Worm (Caenorhabditis elegans) whole organism, L2 larva: ENCODE measurements around the gene gst-41.

Experiments
- C34F6.9 ChIP-seq: fragments of 150-350 bp; optimal IDR thresholded peaks from 2 replicates; lab custom pipeline; 2014; ENCODE audit warnings: missing biosample characterization, missing genetic modification characterization
- F13H6.1 ChIP-seq: sonication (generic microtip); optimal IDR thresholded peaks from 2 replicates; lab custom pipeline; 2016; ENCODE audit warnings: missing genetic modification characterization, missing compliant biosample characterization
- R02D3.7 ChIP-seq: fragments of 150-350 bp; optimal IDR thresholded peaks from 2 replicates; lab custom pipeline; 2014; ENCODE audit warnings: missing biosample characterization, missing genetic modification characterization
- Y55F3AM.14 ChIP-seq: fragments of 200-800 bp; sonication (Bioruptor generic); optimal IDR thresholded peaks from 2 replicates; lab custom pipeline; 2018; ENCODE audit warnings: mild to moderate bottlenecking, missing genetic modification characterization, missing compliant biosample characterization
- ZK546.5 ChIP-seq: sonication (generic microtip); optimal IDR thresholded peaks from 2 replicates; lab custom pipeline; 2017; ENCODE audit warnings: missing biosample characterization, missing genetic modification characterization
- alr-1 ChIP-seq: fragments of 150-350 bp; optimal IDR thresholded peaks from 2 replicates; lab custom pipeline; 2014; ENCODE audit warnings: missing biosample characterization, missing genetic modification characterization
- aly-2 ChIP-seq: fragments of 150-350 bp; optimal IDR thresholded peaks from 2 replicates; lab custom pipeline; 2014; ENCODE audit warnings: missing biosample characterization, missing genetic modification characterization
- ama-1 ChIP-seq: fragments of 150-350 bp; optimal IDR thresholded peaks from 2 replicates; lab custom pipeline; 2018; ENCODE audit warnings: inconsistent platforms
- blmp-1 ChIP-seq: sonication (generic microtip); optimal IDR thresholded peaks from 2 replicates; lab custom pipeline; 2017; ENCODE audit warnings: missing genetic modification characterization, mild to moderate bottlenecking, missing compliant biosample characterization, antibody characterized with exemption, moderate library complexity; ENCODE audit not compliant: insufficient read depth
- ceh-16 ChIP-seq: fragments of 150-350 bp; optimal IDR thresholded peaks from 2 replicates; lab custom pipeline; 2014; ENCODE audit warnings: missing biosample characterization, missing genetic modification characterization
- ceh-82 ChIP-seq: fragments of 150-350 bp; optimal IDR thresholded peaks from 2 replicates; lab custom pipeline; 2014; ENCODE audit warnings: missing biosample characterization, missing genetic modification characterization
- crh-2 ChIP-seq: sonication (generic microtip); optimal IDR thresholded peaks from 2 replicates; lab custom pipeline; 2017; ENCODE audit warnings: missing biosample characterization, missing genetic modification characterization
- dmd-4 ChIP-seq: sonication (generic microtip); optimal IDR thresholded peaks from 2 replicates; lab custom pipeline; 2017; ENCODE audit warnings: missing biosample characterization, missing genetic modification characterization
- egl-27 ChIP-seq: sonication (generic microtip); optimal IDR thresholded peaks from 3 replicates; lab custom pipeline; 2017; ENCODE audit warnings: missing biosample characterization, missing genetic modification reagents, missing genetic modification characterization
- elt-1 ChIP-seq: fragments of 150-350 bp; optimal IDR thresholded peaks from 2 replicates; lab custom pipeline; 2014; ENCODE audit warnings: missing biosample characterization, missing genetic modification characterization
- elt-3 ChIP-seq: sonication (generic microtip); optimal IDR thresholded peaks from 2 replicates; lab custom pipeline; 2017; ENCODE audit warnings: missing biosample characterization, missing genetic modification characterization
- fos-1 ChIP-seq: fragments of 150-350 bp; optimal IDR thresholded peaks from 2 replicates; lab custom pipeline; 2014; ENCODE audit warnings: missing biosample characterization, missing genetic modification characterization
- gmeb-1 ChIP-seq: fragments of 150-350 bp; optimal IDR thresholded peaks from 2 replicates; lab custom pipeline; 2014; ENCODE audit warnings: missing biosample characterization, missing genetic modification characterization
- lin-11 ChIP-seq: fragments of 150-350 bp; sonication (generic microtip); optimal IDR thresholded peaks from 2 replicates; lab custom pipeline; 2014; ENCODE audit warnings: missing biosample characterization, missing genetic modification characterization, inconsistent platforms, mixed read lengths
- lin-13 ChIP-seq: fragments of 150-350 bp; optimal IDR thresholded peaks from 2 replicates; lab custom pipeline; 2014; ENCODE audit warnings: missing biosample characterization, missing genetic modification reagents, missing genetic modification characterization
- lin-39 ChIP-seq: fragments of 150-350 bp; optimal IDR thresholded peaks from 2 replicates; lab custom pipeline; 2014; ENCODE audit warnings: missing biosample characterization, missing genetic modification reagents, missing genetic modification characterization
- lsy-2 ChIP-seq, 2 experiments: fragments of 150-350 bp in 1 of 2; sonication (generic microtip) in 1 of 2; optimal IDR thresholded peaks; 2 replicates each; lab custom pipeline; 2014 to 2017; ENCODE audit warnings: missing biosample characterization in 2 of 2, missing genetic modification characterization in 2 of 2
- mab-5 ChIP-seq: fragments of 150-350 bp; optimal IDR thresholded peaks from 2 replicates; lab custom pipeline; 2014; ENCODE audit warnings: missing biosample characterization, missing genetic modification characterization
- mbf-1 ChIP-seq: sonication (generic microtip); optimal IDR thresholded peaks from 2 replicates; lab custom pipeline; 2017; ENCODE audit warnings: missing biosample characterization, missing genetic modification characterization
- mdl-1 ChIP-seq, 2 experiments: fragments of 150-350 bp in 1 of 2; sonication (generic microtip) in 1 of 2; optimal IDR thresholded peaks; 2 replicates each; lab custom pipeline; 2017; ENCODE audit warnings: missing biosample characterization in 2 of 2, missing genetic modification characterization in 2 of 2
- nhr-10 ChIP-seq: sonication (generic microtip); optimal IDR thresholded peaks from 2 replicates; lab custom pipeline; 2017; ENCODE audit warnings: missing biosample characterization, missing genetic modification characterization
- nhr-11 ChIP-seq: fragments of 150-350 bp; optimal IDR thresholded peaks from 2 replicates; lab custom pipeline; 2014; ENCODE audit warnings: missing biosample characterization, missing genetic modification characterization
- nhr-12 ChIP-seq: fragments of 150-350 bp; optimal IDR thresholded peaks from 2 replicates; lab custom pipeline; 2014; ENCODE audit warnings: missing biosample characterization, missing genetic modification characterization
- nhr-129 ChIP-seq: fragments of 150-350 bp; optimal IDR thresholded peaks from 2 replicates; lab custom pipeline; 2014; ENCODE audit warnings: missing biosample characterization, missing genetic modification characterization
- nhr-21 ChIP-seq: fragments of 150-350 bp; optimal IDR thresholded peaks from 2 replicates; lab custom pipeline; 2014; ENCODE audit warnings: missing biosample characterization, missing genetic modification characterization
- nhr-23 ChIP-seq: fragments of 150-350 bp; optimal IDR thresholded peaks from 2 replicates; lab custom pipeline; 2014; ENCODE audit warnings: missing biosample characterization, missing genetic modification reagents, missing genetic modification characterization
- nhr-237 ChIP-seq: fragments of 150-350 bp; optimal IDR thresholded peaks from 2 replicates; lab custom pipeline; 2014; ENCODE audit warnings: missing biosample characterization, missing genetic modification characterization
- nhr-25 ChIP-seq: fragments of 150-350 bp; sonication (generic microtip); optimal IDR thresholded peaks from 3 replicates; lab custom pipeline; 2014; ENCODE audit warnings: missing biosample characterization, missing genetic modification characterization
- nhr-6 ChIP-seq: fragments of 150-350 bp; optimal IDR thresholded peaks from 2 replicates; lab custom pipeline; 2014; ENCODE audit warnings: missing biosample characterization, missing genetic modification characterization
- nhr-77 ChIP-seq: fragments of 150-350 bp; optimal IDR thresholded peaks from 2 replicates; lab custom pipeline; 2014; ENCODE audit warnings: missing biosample characterization, missing genetic modification characterization
- peb-1 ChIP-seq: fragments of 150-350 bp; optimal IDR thresholded peaks from 2 replicates; lab custom pipeline; 2014; ENCODE audit warnings: missing biosample characterization, missing genetic modification characterization
- sem-4 ChIP-seq: fragments of 150-350 bp; optimal IDR thresholded peaks from 2 replicates; lab custom pipeline; 2014; ENCODE audit warnings: missing biosample characterization, missing genetic modification reagents, missing genetic modification characterization
- skn-1 ChIP-seq: sonication (generic microtip); optimal IDR thresholded peaks from 2 replicates; lab custom pipeline; 2017; ENCODE audit warnings: missing biosample characterization, missing genetic modification characterization
- sma-3 ChIP-seq: sonication (generic microtip); optimal IDR thresholded peaks from 2 replicates; lab custom pipeline; 2016; ENCODE audit warnings: missing genetic modification reagents, missing genetic modification characterization, missing compliant biosample characterization
- sma-9 ChIP-seq, 2 experiments: fragments of 150-350 bp in 1 of 2; sonication (generic microtip) in 1 of 2; optimal IDR thresholded peaks; 2 replicates each; lab custom pipeline; 2014 to 2016; ENCODE audit warnings: missing genetic modification characterization in 2 of 2, mild to moderate bottlenecking in 1 of 2, missing biosample characterization in 1 of 2, missing compliant biosample characterization in 1 of 2, missing genetic modification reagents in 1 of 2, moderate library complexity in 1 of 2
- snpc-4 ChIP-seq: fragments of 150-350 bp; optimal IDR thresholded peaks from 2 replicates; lab custom pipeline; 2014; ENCODE audit warnings: missing biosample characterization, missing genetic modification characterization
- unc-39 ChIP-seq: fragments of 150-350 bp; optimal IDR thresholded peaks from 2 replicates; lab custom pipeline; 2014; ENCODE audit warnings: missing biosample characterization, missing genetic modification characterization
- unc-55 ChIP-seq: fragments of 150-350 bp; sonication (generic microtip); optimal IDR thresholded peaks from 3 replicates; lab custom pipeline; 2014; ENCODE audit warnings: missing biosample characterization, missing genetic modification reagents, missing genetic modification characterization
- unc-62 ChIP-seq: fragments of 150-350 bp; optimal IDR thresholded peaks from 2 replicates; lab custom pipeline; 2014; ENCODE audit warnings: missing biosample characterization, missing genetic modification reagents, missing genetic modification characterization
- zag-1 ChIP-seq: fragments of 150-350 bp; optimal IDR thresholded peaks from 2 replicates; lab custom pipeline; 2014; ENCODE audit warnings: missing biosample characterization, missing genetic modification characterization
- ztf-1 ChIP-seq: fragments of 200-800 bp; sonication (Bioruptor generic); conservative IDR thresholded peaks from 2 replicates; pipeline ENCODE4 v1.3.6; 2022; ENCODE audit warnings: missing genetic modification characterization, missing compliant biosample characterization
- ztf-11 ChIP-seq: sonication (generic microtip); optimal IDR thresholded peaks from 2 replicates; lab custom pipeline; 2017; ENCODE audit warnings: missing biosample characterization, missing genetic modification characterization
- ztf-4 ChIP-seq: fragments of 150-350 bp; optimal IDR thresholded peaks from 2 replicates; lab custom pipeline; 2014; ENCODE audit warnings: missing biosample characterization, missing genetic modification characterization

gst-41 gene

ce11 chrV:7437538-7437937, 38.4 kb upstream of the gst-41 start, which contains the start of gene F25E5.9:
TSS of gene F25E5.9 (minus strand) at chrV:7437919.
- peak in 1 of 2 experiments; percentile 34 for TF ChIP-seq lsy-2 (tag; optimal IDR thresholded peaks at IDR 0.05; lab: Kevin White, UChicago)
- TF ChIP-seq elt-3 (tag; lab: Kevin White, UChicago) = no peak
- TF ChIP-seq unc-55 = peak; percentile 70
- TF ChIP-seq nhr-12 = no peak
- TF ChIP-seq ZK546.5 (tag; lab: Kevin White, UChicago) = no peak
- TF ChIP-seq crh-2 (tag; lab: Kevin White, UChicago) = no peak
- no peak for TF ChIP-seq unc-62
- TF ChIP-seq nhr-21 (tag; lab: Kevin White, UChicago) = no peak
- TF ChIP-seq Y55F3AM.14 = peak; percentile 52
- TF ChIP-seq sem-4 (tag; lab: Kevin White, UChicago) = peak; percentile 62
- TF ChIP-seq C34F6.9 = peak; percentile 65
- TF ChIP-seq nhr-23 (tag; lab: Kevin White, UChicago) = no peak
- no peak for TF ChIP-seq lin-39
- TF ChIP-seq nhr-237 (tag; lab: Kevin White, UChicago) = no peak
- TF ChIP-seq ama-1 = peak; percentile 51
- peak; percentile 18 for TF ChIP-seq nhr-129
- peak; percentile 1 for TF ChIP-seq F13H6.1
- no peak for TF ChIP-seq nhr-6 (tag; lab: Kevin White, UChicago)
- no peak for TF ChIP-seq ceh-16 (tag; lab: Kevin White, UChicago)
- no peak for TF ChIP-seq nhr-11 (tag; lab: Kevin White, UChicago)
- peak in 1 of 2 experiments; percentile 43 for TF ChIP-seq mdl-1 (tag; optimal IDR thresholded peaks at IDR 0.05; lab: Kevin White, UChicago)
- TF ChIP-seq peb-1 = no peak
- TF ChIP-seq elt-1 = no peak
- TF ChIP-seq egl-27 (tag; lab: Kevin White, UChicago) = no peak
- no peak for TF ChIP-seq zag-1 (tag; lab: Kevin White, UChicago)
- no peak for TF ChIP-seq alr-1
- no peak for TF ChIP-seq lin-13

- TF ChIP-seq ZK546.5 (tag; lab: Kevin White, UChicago) (no peak), nhr-23 (tag; lab: Kevin White, UChicago) (no peak), dmd-4 (tag; lab: Kevin White, UChicago) (no peak), elt-3 (tag; lab: Kevin White, UChicago) (no peak), snpc-4 (tag; lab: Kevin White, UChicago) (no peak), mbf-1 (tag; lab: Kevin White, UChicago) (no peak), nhr-77 (tag; lab: Kevin White, UChicago) (no peak), C34F6.9 (peak; percentile 45), sma-9 (GFP tag; optimal IDR thresholded peaks at IDR 0.05; lab: Kevin White, UChicago) (peak; percentile 52), sma-9 (tag; optimal IDR thresholded peaks at IDR 0.05; lab: Kevin White, UChicago) (no peak), nhr-21 (tag; lab: Kevin White, UChicago) (peak; percentile 94), ama-1 (peak; percentile 98), nhr-12 (no peak), Y55F3AM.14 (no peak), lsy-2 (tag; optimal IDR thresholded peaks at IDR 0.05; lab: Kevin White, UChicago) (peak in 1 of 2 experiments; percentile 5), peb-1 (no peak), unc-55 (no peak), elt-1 (no peak), mab-5 (tag; lab: Kevin White, UChicago) (no peak), ztf-4 (tag; lab: Kevin White, UChicago) (peak; percentile 5), alr-1 (no peak), nhr-10 (tag; lab: Kevin White, UChicago) (no peak), R02D3.7 (tag; lab: Kevin White, UChicago) (no peak), egl-27 (tag; lab: Kevin White, UChicago) (no peak), lin-13 (no peak), lin-39 (no peak), ceh-82 (tag; lab: Kevin White, UChicago) (no peak), unc-39 (tag; lab: Kevin White, UChicago) (no peak), nhr-6 (tag; lab: Kevin White, UChicago) (no peak), unc-62 (no peak), ceh-16 (tag; lab: Kevin White, UChicago) (no peak), sma-3 (GFP tag; lab: Kevin White, UChicago) (peak; percentile 72), mdl-1 (tag; optimal IDR thresholded peaks at IDR 0.05; lab: Kevin White, UChicago) (no peak), F13H6.1 (no peak), sem-4 (tag; lab: Kevin White, UChicago) (no peak), lin-11 (tag; lab: Kevin White, UChicago) (no peak), gmeb-1 (tag; lab: Kevin White, UChicago) (peak; percentile 26), zag-1 (tag; lab: Kevin White, UChicago) (no peak), aly-2 (tag; lab: Kevin White, UChicago) (no peak), ztf-1 (GFP tag; lab: Robert Waterston, UW) (no peak), crh-2 (tag; lab: Kevin White, UChicago) (peak; percentile 30), fos-1 (tag; lab: Kevin White, UChicago) (peak; percentile 31), nhr-25 (tag; lab: Kevin White, UChicago) (peak; percentile 81), nhr-237 (tag; lab: Kevin White, UChicago) (no peak), nhr-129 (peak; percentile 59), blmp-1 (tag; lab: Kevin White, UChicago) (peak; percentile 59), ztf-11 (no peak), skn-1 (tag; lab: Kevin White, UChicago) (no peak), nhr-11 (tag; lab: Kevin White, UChicago) (no peak)
These were observed 37.8 kb upstream of the gst-41 start for ce11 chrV:7436911-7437310.
